Worm (Caenorhabditis elegans) whole organism, late embryonic: ENCODE measurements around the gene mpc-1.
A peak's percentile ranks its signal among the peaks of the same experiment; 100 is the strongest.

ENCODE experiments used
- C08G9.2 ChIP-seq: sonication (generic microtip); optimal IDR thresholded peaks from 2 replicates; lab custom pipeline; 2016; ENCODE audit warnings: mild to moderate bottlenecking, missing genetic modification characterization, moderate library complexity, missing compliant biosample characterization
- F13H6.1 ChIP-seq: sonication (generic microtip); optimal IDR thresholded peaks from 2 replicates; lab custom pipeline; 2016; ENCODE audit warnings: missing genetic modification characterization, missing compliant biosample characterization
- Y22D7AL.16 ChIP-seq: sonication (generic microtip); optimal IDR thresholded peaks from 2 replicates; lab custom pipeline; 2016; ENCODE audit warnings: missing genetic modification characterization, missing compliant biosample characterization
- ahr-1 ChIP-seq: sonication (generic microtip); optimal IDR thresholded peaks from 2 replicates; lab custom pipeline; 2016; ENCODE audit warnings: missing genetic modification characterization, missing compliant biosample characterization
- ceh-14 ChIP-seq: sonication (generic microtip); optimal IDR thresholded peaks from 2 replicates; lab custom pipeline; 2016; ENCODE audit warnings: missing genotype, missing genetic modification characterization, missing compliant biosample characterization
- ceh-22 ChIP-seq: sonication (generic microtip); optimal IDR thresholded peaks from 2 replicates; lab custom pipeline; 2017; ENCODE audit warnings: missing biosample characterization, missing genetic modification characterization
- ceh-24 ChIP-seq: sonication (generic microtip); optimal IDR thresholded peaks from 2 replicates; lab custom pipeline; 2016; ENCODE audit warnings: mild to moderate bottlenecking, missing genetic modification characterization, missing compliant biosample characterization
- ceh-31 ChIP-seq: sonication (generic microtip); optimal IDR thresholded peaks from 2 replicates; lab custom pipeline; 2016; ENCODE audit warnings: missing genetic modification characterization, missing compliant biosample characterization
- ceh-34 ChIP-seq: sonication (generic microtip); optimal IDR thresholded peaks from 2 replicates; lab custom pipeline; 2016; ENCODE audit warnings: mild to moderate bottlenecking, missing genetic modification characterization, missing compliant biosample characterization
- ceh-45 ChIP-seq: fragments of 200-800 bp; sonication (Bioruptor generic); IDR thresholded peaks from 2 replicates; pipeline ENCODE4 v1.3.6; 2022; ENCODE audit warnings: missing genetic modification reagents, missing genetic modification characterization, missing compliant biosample characterization
- ceh-48 ChIP-seq: sonication (generic microtip); optimal IDR thresholded peaks from 2 replicates; lab custom pipeline; 2016; ENCODE audit warnings: missing genetic modification characterization, inconsistent platforms, missing compliant biosample characterization
- ceh-9 ChIP-seq: sonication (generic microtip); optimal IDR thresholded peaks from 2 replicates; lab custom pipeline; 2016; ENCODE audit warnings: mild to moderate bottlenecking, missing genetic modification characterization, inconsistent platforms, missing compliant biosample characterization
- che-1 ChIP-seq: sonication (generic microtip); optimal IDR thresholded peaks from 2 replicates; lab custom pipeline; 2016; ENCODE audit warnings: mild to moderate bottlenecking, missing genetic modification characterization, missing compliant biosample characterization
- elt-2 ChIP-seq: sonication (generic microtip); optimal IDR thresholded peaks from 2 replicates; lab custom pipeline; 2016; ENCODE audit warnings: missing genetic modification reagents, missing genetic modification characterization, missing compliant biosample characterization
- elt-4 ChIP-seq: sonication (generic microtip); optimal IDR thresholded peaks from 2 replicates; lab custom pipeline; 2016; ENCODE audit warnings: missing genetic modification characterization, missing compliant biosample characterization
- fax-1 ChIP-seq: sonication (generic microtip); optimal IDR thresholded peaks from 2 replicates; lab custom pipeline; 2016; ENCODE audit warnings: missing genotype, missing genetic modification characterization, missing compliant biosample characterization
- fkh-10 ChIP-seq: fragments of 150-350 bp; optimal IDR thresholded peaks from 2 replicates; lab custom pipeline; 2014; ENCODE audit warnings: missing biosample characterization, missing genetic modification reagents, missing genetic modification characterization
- fkh-6 ChIP-seq: sonication (generic microtip); optimal IDR thresholded peaks from 2 replicates; lab custom pipeline; 2016; ENCODE audit warnings: missing genetic modification characterization, missing compliant biosample characterization
- hlh-13 ChIP-seq: fragments of 200-800 bp; sonication (Bioruptor generic); optimal IDR thresholded peaks from 2 replicates; lab custom pipeline; 2018; ENCODE audit warnings: mild to moderate bottlenecking, missing genetic modification characterization, missing compliant biosample characterization
- hlh-15 ChIP-seq: sonication (generic microtip); optimal IDR thresholded peaks from 2 replicates; lab custom pipeline; 2016; ENCODE audit warnings: missing genetic modification characterization, missing compliant biosample characterization
- hlh-6 ChIP-seq: sonication (generic microtip); optimal IDR thresholded peaks from 2 replicates; lab custom pipeline; 2016; ENCODE audit warnings: missing genotype, missing genetic modification characterization, missing compliant biosample characterization
- hlh-8 ChIP-seq: sonication (generic microtip); optimal IDR thresholded peaks from 2 replicates; lab custom pipeline; 2016; ENCODE audit warnings: missing genotype, missing genetic modification characterization, missing compliant biosample characterization
- mec-3 ChIP-seq: sonication (generic microtip); optimal IDR thresholded peaks from 2 replicates; lab custom pipeline; 2016; ENCODE audit warnings: borderline replicate concordance, missing genetic modification characterization, missing compliant biosample characterization
- nfya-1 ChIP-seq: sonication (generic microtip); optimal IDR thresholded peaks from 2 replicates; lab custom pipeline; 2017; ENCODE audit warnings: missing genetic modification characterization, mild to moderate bottlenecking, missing compliant biosample characterization, antibody characterized with exemption, moderate library complexity
- nhr-11 ChIP-seq: fragments of 150-350 bp; optimal IDR thresholded peaks from 2 replicates; lab custom pipeline; 2014; ENCODE audit warnings: missing biosample characterization, missing genetic modification characterization
- npax-4 ChIP-seq: sonication (generic microtip); optimal IDR thresholded peaks from 2 replicates; lab custom pipeline; 2016; ENCODE audit warnings: missing genetic modification characterization, missing compliant biosample characterization
- odd-2 ChIP-seq: sonication (generic microtip); optimal IDR thresholded peaks from 2 replicates; lab custom pipeline; 2017; ENCODE audit warnings: antibody characterized with exemption, mild to moderate bottlenecking, missing genetic modification characterization, missing compliant biosample characterization
- pag-3 ChIP-seq: sonication (generic microtip); optimal IDR thresholded peaks from 2 replicates; lab custom pipeline; 2016; ENCODE audit warnings: missing compliant biosample characterization, missing genetic modification characterization, borderline replicate concordance
- pax-1 ChIP-seq: fragments of 150-350 bp; optimal IDR thresholded peaks from 2 replicates; lab custom pipeline; 2014; ENCODE audit warnings: missing biosample characterization, missing genetic modification characterization
- pha-2 ChIP-seq: sonication (generic microtip); optimal IDR thresholded peaks from 2 replicates; lab custom pipeline; 2017; ENCODE audit warnings: mild to moderate bottlenecking, missing genetic modification characterization, missing compliant biosample characterization
- pha-4 ChIP-seq: fragments of 150-350 bp; optimal IDR thresholded peaks from 2 replicates; lab custom pipeline; 2018; ENCODE audit warnings: missing biosample characterization, missing genetic modification reagents, missing genetic modification characterization
- sdc-2 ChIP-seq: sonication (generic microtip); optimal IDR thresholded peaks from 2 replicates; lab custom pipeline; 2016; ENCODE audit warnings: missing genotype, missing genetic modification characterization, missing compliant biosample characterization
- syd-9 ChIP-seq: sonication (generic microtip); optimal IDR thresholded peaks from 2 replicates; lab custom pipeline; 2016; ENCODE audit warnings: mild to moderate bottlenecking, missing genetic modification characterization, moderate library complexity, missing compliant biosample characterization
- tbx-2 ChIP-seq: sonication (generic microtip); optimal IDR thresholded peaks from 2 replicates; lab custom pipeline; 2016; ENCODE audit warnings: missing genetic modification characterization, missing compliant biosample characterization
- ttx-3 ChIP-seq: sonication (generic microtip); optimal IDR thresholded peaks from 2 replicates; lab custom pipeline; 2016; ENCODE audit warnings: missing genetic modification reagents, missing genetic modification characterization, missing compliant biosample characterization
- unc-3 ChIP-seq, 2 experiments: fragments of 200-800 bp in 1 of 2; sonication (Bioruptor generic) in 1 of 2; sonication (generic microtip) in 1 of 2; conservative IDR thresholded peaks in 1 of 2; optimal IDR thresholded peaks in 1 of 2; 2 replicates each; pipeline versions ENCODE4 v1.3.6 to Lab custom; 2016 to 2022; ENCODE audit warnings: missing compliant biosample characterization in 2 of 2, missing genetic modification characterization in 2 of 2, missing genetic modification reagents in 1 of 2
- unc-42 ChIP-seq: sonication (generic microtip); optimal IDR thresholded peaks from 2 replicates; lab custom pipeline; 2016; ENCODE audit warnings: missing genotype, missing genetic modification characterization, missing compliant biosample characterization
- unc-86 ChIP-seq: sonication (generic microtip); optimal IDR thresholded peaks from 2 replicates; lab custom pipeline; 2016; ENCODE audit warnings: missing genetic modification characterization, missing compliant biosample characterization

Gene mpc-1

ce11 chrIII:4395857-4396256, 17.4 kb upstream of the mpc-1 start:
- TF ChIP-seq nfya-1 (tag; lab: Kevin White, UChicago) (peak; percentile 72), ahr-1 (tag; lab: Kevin White, UChicago) (no peak)

- TF ChIP-seq ceh-14 (tag; lab: Kevin White, UChicago) (no peak), unc-86 (tag; lab: Kevin White, UChicago) (no peak), nhr-11 (no peak), pha-4 (no peak), odd-2 (tag; lab: Kevin White, UChicago) (no peak), ttx-3 (tag; lab: Kevin White, UChicago) (no peak), nfya-1 (tag; lab: Kevin White, UChicago) (no peak), pax-1 (tag; lab: Kevin White, UChicago) (no peak), che-1 (tag; lab: Kevin White, UChicago) (no peak), elt-2 (tag; lab: Kevin White, UChicago) (no peak), fkh-10 (GFP tag; lab: Kevin White, UChicago) (no peak), ceh-9 (tag; lab: Kevin White, UChicago) (no peak), fax-1 (no peak), ceh-24 (tag; lab: Kevin White, UChicago) (no peak), pha-2 (no peak), fkh-6 (no peak), sdc-2 (tag; lab: Kevin White, UChicago) (no peak), pag-3 (tag; lab: Kevin White, UChicago) (no peak), elt-4 (tag; lab: Kevin White, UChicago) (no peak)
- TF ChIP-seq, all 69 proteins: peak for 0
Measured at ce11 chrIII:4397115-4397514, 16.1 kb upstream of the mpc-1 start, which contains the start of gene R07E5.5. R07E5.5 (plus strand) TSS chrIII:4397415.

- TF ChIP-seq hlh-13 (GFP tag; lab: Kevin White, UChicago): no peak
- TF ChIP-seq ceh-48 (tag; lab: Kevin White, UChicago): no peak
- TF ChIP-seq ceh-45 (GFP tag; lab: Robert Waterston, UW): no peak
- no peak for TF ChIP-seq Y22D7AL.16
- TF ChIP-seq npax-4 (tag; lab: Kevin White, UChicago): no peak
- TF ChIP-seq mec-3 (tag; lab: Kevin White, UChicago): no peak
- TF ChIP-seq hlh-8 (tag; lab: Kevin White, UChicago): no peak
Measured at ce11 chrIII:4398463-4398862, 14.8 kb upstream of the mpc-1 start, which contains the start of gene R07E5.6. R07E5.6 (plus strand) TSS chrIII:4398763.

- no peak for TF ChIP-seq unc-3 (GFP tag; conservative IDR thresholded peaks at IDR 0.05; lab: Robert Waterston, UW)
- no peak for TF ChIP-seq unc-3 (tag; optimal IDR thresholded peaks at IDR 0.05; lab: Kevin White, UChicago)
- no peak for TF ChIP-seq ceh-22 (tag; lab: Kevin White, UChicago)
- TF ChIP-seq hlh-15: no peak
- TF ChIP-seq fax-1: no peak
- TF ChIP-seq ceh-34 (tag; lab: Kevin White, UChicago): no peak
- TF ChIP-seq C08G9.2 (tag; lab: Kevin White, UChicago): no peak
- TF ChIP-seq ahr-1 (tag; lab: Kevin White, UChicago): no peak
- no peak for TF ChIP-seq F13H6.1 (tag; lab: Kevin White, UChicago)
- TF ChIP-seq unc-86 (tag; lab: Kevin White, UChicago): no peak
- TF ChIP-seq tbx-2 (tag; lab: Kevin White, UChicago): no peak
- TF ChIP-seq ceh-31 (tag; lab: Kevin White, UChicago): no peak
- TF ChIP-seq mec-3 (tag; lab: Kevin White, UChicago): no peak
- TF ChIP-seq hlh-6 (tag; lab: Kevin White, UChicago): no peak
- no peak for TF ChIP-seq syd-9 (tag; lab: Kevin White, UChicago)
- TF ChIP-seq unc-42 (tag; lab: Kevin White, UChicago): no peak
- TF ChIP-seq fkh-6: no peak
Measured at ce11 chrIII:4401142-4401541, 12.1 kb upstream of the mpc-1 start, which contains the start of gene R07E5.15. R07E5.15 (plus strand) TSS chrIII:4401442.
